Worm (Caenorhabditis elegans) whole organism, late embryonic: Measurements from ENCODE around the gene F37A4.4.

Experiments used
- F13H6.1 ChIP-seq: sonication (generic microtip); optimal IDR thresholded peaks from 2 replicates; lab custom pipeline; 2016; ENCODE audit warnings: missing genetic modification characterization, missing compliant biosample characterization
- K02D7.2 ChIP-seq: sonication (generic microtip); optimal IDR thresholded peaks from 2 replicates; lab custom pipeline; 2017; ENCODE audit warnings: mild to moderate bottlenecking, missing genetic modification characterization, missing compliant biosample characterization
- K09A11.1 ChIP-seq: sonication (generic microtip); optimal IDR thresholded peaks from 2 replicates; lab custom pipeline; 2017; ENCODE audit warnings: antibody characterized with exemption, mild to moderate bottlenecking, missing genetic modification characterization, missing compliant biosample characterization; ENCODE audit not compliant: insufficient read depth
- Y22D7AL.16 ChIP-seq: sonication (generic microtip); optimal IDR thresholded peaks from 2 replicates; lab custom pipeline; 2016; ENCODE audit warnings: missing genetic modification characterization, missing compliant biosample characterization
- ahr-1 ChIP-seq: sonication (generic microtip); optimal IDR thresholded peaks from 2 replicates; lab custom pipeline; 2016; ENCODE audit warnings: missing genetic modification characterization, missing compliant biosample characterization
- ceh-14 ChIP-seq: sonication (generic microtip); optimal IDR thresholded peaks from 2 replicates; lab custom pipeline; 2016; ENCODE audit warnings: missing genotype, missing genetic modification characterization, missing compliant biosample characterization
- ceh-18 ChIP-seq: sonication (generic microtip); optimal IDR thresholded peaks from 2 replicates; lab custom pipeline; 2016; ENCODE audit warnings: missing genetic modification characterization, missing compliant biosample characterization
- ceh-22 ChIP-seq: sonication (generic microtip); optimal IDR thresholded peaks from 2 replicates; lab custom pipeline; 2017; ENCODE audit warnings: missing biosample characterization, missing genetic modification characterization
- ceh-31 ChIP-seq: sonication (generic microtip); optimal IDR thresholded peaks from 2 replicates; lab custom pipeline; 2016; ENCODE audit warnings: missing genetic modification characterization, missing compliant biosample characterization
- ceh-34 ChIP-seq: sonication (generic microtip); optimal IDR thresholded peaks from 2 replicates; lab custom pipeline; 2016; ENCODE audit warnings: mild to moderate bottlenecking, missing genetic modification characterization, missing compliant biosample characterization
- ceh-48 ChIP-seq: sonication (generic microtip); optimal IDR thresholded peaks from 2 replicates; lab custom pipeline; 2016; ENCODE audit warnings: missing genetic modification characterization, inconsistent platforms, missing compliant biosample characterization
- ceh-6 ChIP-seq: fragments of 200-800 bp; sonication (Bioruptor generic); optimal IDR thresholded peaks from 2 replicates; lab custom pipeline; 2018; ENCODE audit warnings: mild to moderate bottlenecking, missing genetic modification characterization, missing compliant biosample characterization
- dmd-4 ChIP-seq: sonication (generic microtip); optimal IDR thresholded peaks from 2 replicates; lab custom pipeline; 2016; ENCODE audit warnings: borderline replicate concordance, missing genetic modification characterization, missing compliant biosample characterization
- dve-1 ChIP-seq: sonication (generic microtip); optimal IDR thresholded peaks from 2 replicates; lab custom pipeline; 2017; ENCODE audit warnings: antibody characterized with exemption, mild to moderate bottlenecking, missing genetic modification characterization, missing compliant biosample characterization
- elt-2 ChIP-seq: sonication (generic microtip); optimal IDR thresholded peaks from 2 replicates; lab custom pipeline; 2016; ENCODE audit warnings: missing genetic modification reagents, missing genetic modification characterization, missing compliant biosample characterization
- fax-1 ChIP-seq: sonication (generic microtip); optimal IDR thresholded peaks from 2 replicates; lab custom pipeline; 2016; ENCODE audit warnings: missing genotype, missing genetic modification characterization, missing compliant biosample characterization
- fkh-10 ChIP-seq: fragments of 150-350 bp; optimal IDR thresholded peaks from 2 replicates; lab custom pipeline; 2014; ENCODE audit warnings: missing biosample characterization, missing genetic modification reagents, missing genetic modification characterization
- gmeb-2 ChIP-seq: sonication (generic microtip); optimal IDR thresholded peaks from 2 replicates; lab custom pipeline; 2016; ENCODE audit warnings: missing genetic modification characterization, inconsistent platforms, missing compliant biosample characterization
- hlh-13 ChIP-seq: fragments of 200-800 bp; sonication (Bioruptor generic); optimal IDR thresholded peaks from 2 replicates; lab custom pipeline; 2018; ENCODE audit warnings: mild to moderate bottlenecking, missing genetic modification characterization, missing compliant biosample characterization
- hlh-6 ChIP-seq: sonication (generic microtip); optimal IDR thresholded peaks from 2 replicates; lab custom pipeline; 2016; ENCODE audit warnings: missing genotype, missing genetic modification characterization, missing compliant biosample characterization
- hlh-8 ChIP-seq: sonication (generic microtip); optimal IDR thresholded peaks from 2 replicates; lab custom pipeline; 2016; ENCODE audit warnings: missing genotype, missing genetic modification characterization, missing compliant biosample characterization
- lim-6 ChIP-seq: sonication (generic microtip); optimal IDR thresholded peaks from 2 replicates; lab custom pipeline; 2016; ENCODE audit warnings: missing genetic modification characterization, missing compliant biosample characterization
- lin-11 ChIP-seq: fragments of 200-800 bp; sonication (Bioruptor generic); optimal IDR thresholded peaks from 2 replicates; lab custom pipeline; 2018; ENCODE audit warnings: mild to moderate bottlenecking, missing genetic modification characterization, missing compliant biosample characterization
- nhr-11 ChIP-seq: fragments of 150-350 bp; optimal IDR thresholded peaks from 2 replicates; lab custom pipeline; 2014; ENCODE audit warnings: missing biosample characterization, missing genetic modification characterization
- npax-4 ChIP-seq: sonication (generic microtip); optimal IDR thresholded peaks from 2 replicates; lab custom pipeline; 2016; ENCODE audit warnings: missing genetic modification characterization, missing compliant biosample characterization
- pat-9 ChIP-seq: fragments of 200-800 bp; sonication (Bioruptor generic); optimal IDR thresholded peaks from 2 replicates; lab custom pipeline; 2018; ENCODE audit warnings: mild to moderate bottlenecking, missing genetic modification characterization, moderate library complexity, missing compliant biosample characterization
- pha-2 ChIP-seq: sonication (generic microtip); optimal IDR thresholded peaks from 2 replicates; lab custom pipeline; 2017; ENCODE audit warnings: mild to moderate bottlenecking, missing genetic modification characterization, missing compliant biosample characterization
- pha-4 ChIP-seq: fragments of 150-350 bp; optimal IDR thresholded peaks from 2 replicates; lab custom pipeline; 2018; ENCODE audit warnings: missing biosample characterization, missing genetic modification reagents, missing genetic modification characterization
- pqm-1 ChIP-seq: sonication (generic microtip); optimal IDR thresholded peaks from 2 replicates; lab custom pipeline; 2016; ENCODE audit warnings: missing genetic modification characterization, missing compliant biosample characterization
- pros-1 ChIP-seq: fragments of 150-350 bp; optimal IDR thresholded peaks from 2 replicates; lab custom pipeline; 2014; ENCODE audit warnings: missing biosample characterization, missing genetic modification reagents, missing genetic modification characterization
- ref-2 ChIP-seq: sonication (generic microtip); optimal IDR thresholded peaks from 2 replicates; lab custom pipeline; 2016; ENCODE audit warnings: missing genetic modification characterization, missing compliant biosample characterization
- rnt-1 ChIP-seq: sonication (generic microtip); optimal IDR thresholded peaks from 2 replicates; lab custom pipeline; 2016; ENCODE audit warnings: missing genetic modification characterization, missing compliant biosample characterization
- sdc-2 ChIP-seq: sonication (generic microtip); optimal IDR thresholded peaks from 2 replicates; lab custom pipeline; 2016; ENCODE audit warnings: missing genotype, missing genetic modification characterization, missing compliant biosample characterization
- sox-2 ChIP-seq: fragments of 200-800 bp; sonication (Bioruptor generic); IDR thresholded peaks from 2 replicates; pipeline ENCODE4 v1.3.6; 2022; ENCODE audit warnings: missing genetic modification reagents, missing genetic modification characterization, missing compliant biosample characterization
- sox-4 ChIP-seq: sonication (generic microtip); optimal IDR thresholded peaks from 2 replicates; lab custom pipeline; 2017; ENCODE audit warnings: mild to moderate bottlenecking, missing genetic modification characterization, inconsistent platforms, missing compliant biosample characterization
- tbx-7 ChIP-seq: sonication (generic microtip); optimal IDR thresholded peaks from 2 replicates; lab custom pipeline; 2016; ENCODE audit warnings: missing genotype, missing genetic modification characterization, missing compliant biosample characterization
- unc-3 ChIP-seq, 2 experiments: fragments of 200-800 bp in 1 of 2; sonication (Bioruptor generic) in 1 of 2; sonication (generic microtip) in 1 of 2; conservative IDR thresholded peaks in 1 of 2; optimal IDR thresholded peaks in 1 of 2; 2 replicates each; pipeline versions ENCODE4 v1.3.6 to Lab custom; 2016 to 2022; ENCODE audit warnings: missing compliant biosample characterization in 2 of 2, missing genetic modification characterization in 2 of 2, missing genetic modification reagents in 1 of 2
- unc-55 ChIP-seq: sonication (generic microtip); optimal IDR thresholded peaks from 2 replicates; lab custom pipeline; 2017; ENCODE audit warnings: missing biosample characterization, missing genetic modification reagents, missing genetic modification characterization
- zip-5 ChIP-seq: sonication (generic microtip); optimal IDR thresholded peaks from 2 replicates; lab custom pipeline; 2016; ENCODE audit warnings: missing genetic modification characterization, missing compliant biosample characterization

F37A4.4 gene

DNA sequence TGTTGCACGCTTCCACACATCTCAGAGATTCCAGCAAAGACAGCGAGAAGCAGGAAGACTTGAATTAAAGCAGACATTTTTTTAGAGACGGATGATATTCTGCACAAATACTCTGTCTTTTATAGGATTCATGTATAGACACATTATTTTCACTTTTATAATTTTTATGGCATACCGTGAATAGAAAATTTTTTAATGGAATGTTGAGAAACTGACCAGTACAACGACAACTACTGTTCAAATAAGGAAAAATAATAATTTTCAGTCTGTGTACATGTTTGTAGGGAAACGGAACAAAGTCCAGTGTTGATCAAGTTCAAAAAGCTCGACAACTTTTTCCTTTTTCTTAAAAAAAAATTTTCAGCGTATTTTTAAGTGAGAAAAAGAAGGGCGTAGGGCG is 23.2 kb downstream of the F37A4.4 start, which contains the start of gene Y102E9.6:
Gene Y102E9.6, minus strand, starts transcription at position 101 of the 400 bp plus-strand sequence.
- no peak for TF ChIP-seq pros-1 (tag; lab: Kevin White, UChicago)
- no peak for TF ChIP-seq ceh-14 (tag; lab: Kevin White, UChicago)
- no peak for TF ChIP-seq hlh-8
- no peak for TF ChIP-seq F13H6.1 (tag; lab: Kevin White, UChicago)
- no peak for TF ChIP-seq K02D7.2
- TF ChIP-seq ceh-48 (tag; lab: Kevin White, UChicago) = no peak
- no peak for TF ChIP-seq npax-4 (tag; lab: Kevin White, UChicago)
- TF ChIP-seq fkh-10 = no peak
- no peak for TF ChIP-seq tbx-7 (tag; lab: Kevin White, UChicago)
- no peak for TF ChIP-seq Y22D7AL.16
- no peak for TF ChIP-seq rnt-1 (tag; lab: Kevin White, UChicago)
- no peak for TF ChIP-seq fax-1 (tag; lab: Kevin White, UChicago)
- no peak for TF ChIP-seq hlh-13 (GFP tag; lab: Kevin White, UChicago)
- TF ChIP-seq ceh-31 (tag; lab: Kevin White, UChicago) = no peak
- no peak for TF ChIP-seq ref-2 (tag; lab: Kevin White, UChicago)
- TF ChIP-seq pat-9 (tag; lab: Kevin White, UChicago) = no peak
- no peak for TF ChIP-seq ahr-1 (tag; lab: Kevin White, UChicago)
- TF ChIP-seq ceh-6 = no peak
- TF ChIP-seq pha-2 (tag; lab: Kevin White, UChicago) = no peak
- no peak for TF ChIP-seq zip-5

DNA sequence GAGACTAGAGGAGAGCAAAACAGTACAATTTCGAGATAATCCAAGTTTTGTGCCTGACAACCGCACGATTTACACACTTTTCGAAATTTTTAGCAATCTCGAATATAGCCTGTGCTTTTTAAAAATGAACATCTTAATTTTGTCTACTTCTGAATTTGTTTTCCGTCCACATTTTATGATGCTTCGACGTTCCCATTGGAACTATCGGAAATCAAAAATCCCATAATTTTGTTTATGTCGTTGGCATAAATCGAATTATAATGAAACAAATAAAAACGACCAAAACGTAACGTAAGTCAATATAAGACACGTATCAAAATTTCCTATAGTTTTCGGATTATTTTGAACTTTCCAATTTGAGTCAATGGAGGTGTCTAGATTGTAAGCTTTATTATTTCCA is 23.6 kb downstream of the F37A4.4 start, which contains the start of gene K07E12.2:
Gene K07E12.2, plus strand, starts transcription at position 301 of the 400 bp plus-strand sequence.
- TF ChIP-seq pqm-1 (no peak), elt-2 (tag; lab: Kevin White, UChicago) (no peak), K09A11.1 (no peak), ceh-14 (tag; lab: Kevin White, UChicago) (no peak), ceh-48 (tag; lab: Kevin White, UChicago) (no peak), unc-55 (no peak), ceh-31 (tag; lab: Kevin White, UChicago) (no peak), ceh-34 (tag; lab: Kevin White, UChicago) (no peak), sox-2 (no peak), nhr-11 (tag; lab: Kevin White, UChicago) (no peak)
- TF ChIP-seq, all 69 proteins: peak for 0

DNA sequence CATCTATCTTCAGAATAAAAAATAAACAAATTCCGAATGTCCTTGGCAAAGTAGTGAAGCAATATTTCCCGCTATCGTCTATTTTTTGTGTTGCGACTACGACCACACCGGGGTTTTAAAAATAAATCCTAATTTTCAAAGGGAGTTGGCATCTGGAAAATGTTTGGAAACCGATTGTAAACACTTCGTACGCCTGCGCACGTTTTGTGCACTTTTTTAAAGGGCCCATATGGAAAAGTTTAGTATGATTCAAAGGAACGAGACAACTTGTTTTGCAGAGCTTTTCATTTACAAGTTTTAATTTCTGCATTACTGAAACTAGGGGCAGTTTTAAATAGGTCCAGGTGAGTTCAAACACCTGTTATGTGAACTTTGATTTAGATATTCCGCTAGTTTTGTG is 26.7 kb downstream of the F37A4.4 start:
- no peak for TF ChIP-seq gmeb-2
- no peak for TF ChIP-seq ceh-18 (tag; lab: Kevin White, UChicago)
- no peak for TF ChIP-seq lim-6 (tag; lab: Kevin White, UChicago)
- TF ChIP-seq dve-1 (tag; lab: Kevin White, UChicago) = no peak
- no peak for TF ChIP-seq pha-4 (tag; lab: Kevin White, UChicago)

DNA sequence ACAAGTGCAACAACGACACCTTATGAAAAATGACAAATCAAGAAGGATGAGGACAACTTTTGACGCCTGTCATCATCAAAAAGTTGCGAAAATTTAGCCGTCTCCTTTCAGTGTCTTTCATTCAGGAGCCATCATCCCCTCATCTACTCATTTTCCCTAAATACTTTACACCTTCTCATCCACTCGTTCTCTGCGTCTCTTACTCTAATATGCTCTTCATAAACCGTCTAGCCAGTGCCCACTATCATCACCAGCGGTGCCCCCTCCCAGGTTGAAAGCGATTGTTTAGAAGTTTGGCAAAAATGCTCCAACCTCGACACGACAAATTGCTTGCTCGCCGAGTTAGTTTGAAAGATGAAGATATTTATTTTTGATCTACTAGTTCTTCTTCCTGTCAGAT is 29.2 kb downstream of the F37A4.4 start:
- no peak for TF ChIP-seq pha-4 (tag; lab: Kevin White, UChicago)
- TF ChIP-seq ceh-18 (tag; lab: Kevin White, UChicago) = peak; percentile 57
- peak; percentile 64 for TF ChIP-seq unc-55
- no peak for TF ChIP-seq dmd-4
- no peak for TF ChIP-seq pat-9 (tag; lab: Kevin White, UChicago)
- TF ChIP-seq hlh-13 (GFP tag; lab: Kevin White, UChicago) = no peak

DNA sequence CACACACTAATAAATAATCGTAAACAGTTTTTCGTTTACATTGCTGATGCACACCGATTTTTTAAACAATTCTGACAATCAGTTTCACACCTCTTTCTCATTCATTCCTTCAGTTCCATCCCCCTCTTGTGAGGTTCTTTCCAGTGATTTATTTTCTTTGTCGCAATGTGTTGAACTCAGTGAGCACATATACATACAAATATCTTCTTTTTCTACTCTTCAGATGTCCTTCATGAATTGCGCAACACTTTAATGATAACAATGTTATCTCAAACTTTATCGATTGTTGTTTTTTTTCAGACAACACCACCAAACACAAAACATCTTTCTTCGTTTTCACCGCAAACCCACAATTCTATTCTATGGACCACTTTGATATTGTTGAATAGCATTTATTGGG is 32.6 kb downstream of the F37A4.4 start, which contains the start of gene dig-1:
Gene dig-1, plus strand, starts transcription at position 301 of the 400 bp plus-strand sequence.
- TF ChIP-seq sdc-2 (no peak), pqm-1 (no peak), unc-3 (GFP tag; conservative IDR thresholded peaks at IDR 0.05; lab: Robert Waterston, UW) (no peak), unc-3 (tag; optimal IDR thresholded peaks at IDR 0.05; lab: Kevin White, UChicago) (no peak), hlh-6 (no peak), sox-4 (tag; lab: Kevin White, UChicago) (no peak), lin-11 (tag; lab: Kevin White, UChicago) (no peak), ceh-22 (no peak)
- TF ChIP-seq, all 69 proteins: peak for 0
